Worm (Caenorhabditis elegans): ENCODE results near the gene ZK370.4.

Gene ZK370.4

ce11 chrIII:8696680-8697079 lies 34.5 kb downstream of the ZK370.4 start (continued):
- TF ChIP-seq grh-1 (GFP tag; IDR thresholded peaks at IDR 0.05) (no peak), zip-4 (GFP tag; optimal IDR thresholded peaks at IDR 0.05) (no peak), nhr-71 (tag; optimal IDR thresholded peaks at IDR 0.05) (peak; percentile 23), nhr-76 (tag; optimal IDR thresholded peaks at IDR 0.05) (no peak), dpl-1 (GFP tag; optimal IDR thresholded peaks at IDR 0.05) (peak in 1 of 3 experiments; percentile 24), elt-2 (tag; optimal IDR thresholded peaks at IDR 0.05) (no peak), elt-3 (tag; optimal IDR thresholded peaks at IDR 0.05) (no peak), efl-3 (GFP tag; optimal IDR thresholded peaks at IDR 0.05) (no peak), nhr-90 (tag; optimal IDR thresholded peaks at IDR 0.05; ENCODE audit: poor library complexity) (no peak), zag-1 (tag; optimal IDR thresholded peaks at IDR 0.05) (no peak), ceh-8 (GFP tag; optimal IDR thresholded peaks at IDR 0.05) (no peak)

- TF ChIP-seq pag-3 (tag; optimal IDR thresholded peaks at IDR 0.05; ENCODE audit: borderline replicate concordance, insufficient read depth) (no peak), hlh-17 (GFP tag; optimal IDR thresholded peaks at IDR 0.05; ENCODE audit: borderline replicate concordance) (no peak), fos-1 (tag; optimal IDR thresholded peaks at IDR 0.05) (no peak), aly-2 (tag; optimal IDR thresholded peaks at IDR 0.05) (no peak), ceh-8 (GFP tag; optimal IDR thresholded peaks at IDR 0.05) (no peak), unc-98 (GFP tag; IDR thresholded peaks at IDR 0.05) (no peak), lin-39 (tag; optimal IDR thresholded peaks at IDR 0.05) (no peak), Y116A8C.19 (tag; optimal IDR thresholded peaks at IDR 0.05; ENCODE audit: borderline replicate concordance) (no peak), C34B4.2 (tag; optimal IDR thresholded peaks at IDR 0.05) (no peak), nhr-28 (tag; optimal IDR thresholded peaks at IDR 0.05) (no peak), nhr-90 (tag; optimal IDR thresholded peaks at IDR 0.05; ENCODE audit: poor library complexity) (no peak), ztf-11 (tag; optimal IDR thresholded peaks at IDR 0.05) (no peak)
These were observed 37.9 kb downstream of the ZK370.4 start, which contains the start of gene B0303.7 for ce11 chrIII:8693322-8693721. Gene B0303.7 (plus strand): TSS chrIII:8693622.

ce11 chrIII:8689655-8690054 lies 41.6 kb downstream of the ZK370.4 start, which contains the start of gene B0303.4:
Gene B0303.4 (plus strand): TSS chrIII:8689850.
- TF ChIP-seq grh-1 (GFP tag; IDR thresholded peaks at IDR 0.05), result no peak
- peak; percentile 43 for TF ChIP-seq pag-3 (tag; optimal IDR thresholded peaks at IDR 0.05; ENCODE audit: borderline replicate concordance, insufficient read depth)
- peak; percentile 33 for TF ChIP-seq dsc-1 (tag; optimal IDR thresholded peaks at IDR 0.05)
- peak; percentile 83 for TF ChIP-seq F16B12.6 (tag; optimal IDR thresholded peaks at IDR 0.05)
- no peak for TF ChIP-seq nhr-28 (tag; optimal IDR thresholded peaks at IDR 0.05)
- no peak for TF ChIP-seq lin-39 (tag; optimal IDR thresholded peaks at IDR 0.05)
- TF ChIP-seq lin-13 (GFP tag; optimal IDR thresholded peaks at IDR 0.05), result peak; percentile 29
- TF ChIP-seq hpl-2 (GFP tag; optimal IDR thresholded peaks at IDR 0.05), result no peak
- peak; percentile 51 for TF ChIP-seq fkh-8 (tag; optimal IDR thresholded peaks at IDR 0.05)
- TF ChIP-seq ceh-82 (tag; optimal IDR thresholded peaks at IDR 0.05), result peak in 1 of 3 experiments; percentile 33
- no peak for TF ChIP-seq nhr-85 (tag)
- TF ChIP-seq C16A3.4 (tag; optimal IDR thresholded peaks at IDR 0.05), result peak; percentile 51
- peak in 1 of 2 experiments; percentile 28 for TF ChIP-seq mdl-1 (tag; optimal IDR thresholded peaks at IDR 0.05)
- TF ChIP-seq lin-15B (tag; optimal IDR thresholded peaks at IDR 0.05), result peak; percentile 38
- peak; percentile 34 for TF ChIP-seq xbp-1 (tag; optimal IDR thresholded peaks at IDR 0.05)
- no peak for TF ChIP-seq efl-3 (GFP tag; optimal IDR thresholded peaks at IDR 0.05)
- TF ChIP-seq aha-1 (tag; optimal IDR thresholded peaks at IDR 0.05), result no peak
- TF ChIP-seq snu-23 (GFP tag; optimal IDR thresholded peaks at IDR 0.05), result peak; percentile 74
- TF ChIP-seq dpl-1 (GFP tag; optimal IDR thresholded peaks at IDR 0.05), result peak; percentile 46 to 68 (median 51)
- peak; percentile 54 for TF ChIP-seq rnt-1 (tag; optimal IDR thresholded peaks at IDR 0.05)
- no peak for TF ChIP-seq isw-1 (GFP tag; IDR thresholded peaks at IDR 0.05)
- peak; percentile 46 for TF ChIP-seq nhr-47 (tag; optimal IDR thresholded peaks at IDR 0.05)
- no peak for TF ChIP-seq zip-4 (GFP tag; optimal IDR thresholded peaks at IDR 0.05)
- no peak for TF ChIP-seq nhr-19 (GFP tag; conservative IDR thresholded peaks at IDR 0.05)
- TF ChIP-seq tbx-2 (tag; optimal IDR thresholded peaks at IDR 0.05), result peak; percentile 46
- peak; percentile 92 for TF ChIP-seq mep-1 (tag; optimal IDR thresholded peaks at IDR 0.05)
- TF ChIP-seq nhr-11 (tag; optimal IDR thresholded peaks at IDR 0.05), result no peak
- no peak for TF ChIP-seq ztf-4 (tag; optimal IDR thresholded peaks at IDR 0.05)
- no peak for TF ChIP-seq hlh-4 (tag; optimal IDR thresholded peaks at IDR 0.05)
- TF ChIP-seq aly-2 (tag; optimal IDR thresholded peaks at IDR 0.05), result no peak
- peak; percentile 52 for TF ChIP-seq nhr-20 (tag; optimal IDR thresholded peaks at IDR 0.05)
- TF ChIP-seq unc-130 (tag; optimal IDR thresholded peaks at IDR 0.05), result peak; percentile 48
- no peak for TF ChIP-seq nhr-12 (tag; optimal IDR thresholded peaks at IDR 0.05)
- no peak for TF ChIP-seq nhr-76 (tag; optimal IDR thresholded peaks at IDR 0.05)
- no peak for TF ChIP-seq Y116A8C.19 (tag; optimal IDR thresholded peaks at IDR 0.05; ENCODE audit: borderline replicate concordance)
- TF ChIP-seq egl-13 (tag; optimal IDR thresholded peaks at IDR 0.05), result no peak

Measured in whole organism, L1 larva.